Worm (Caenorhabditis elegans) whole organism, L4 larva: ENCODE data around the gene lin-12.

Source experiments
- R02D3.7 ChIP-seq: fragments of 150-350 bp; sonication (generic microtip); optimal IDR thresholded peaks from 3 replicates; lab custom pipeline; 2014; ENCODE audit warnings: missing biosample characterization, missing genetic modification characterization
- aha-1 ChIP-seq: fragments of 150-350 bp; peaks from one replicate; lab custom pipeline; 2014; ENCODE audit warnings: missing biosample characterization, missing genetic modification characterization
- ceh-44 ChIP-seq: fragments of 200-800 bp; sonication (Bioruptor generic); IDR thresholded peaks from 2 replicates; pipeline ENCODE4 v1.3.6; 2022; ENCODE audit warnings: missing genetic modification reagents, missing genetic modification characterization, missing compliant biosample characterization
- fos-1 ChIP-seq: fragments of 150-350 bp; optimal IDR thresholded peaks from 2 replicates; lab custom pipeline; 2014; ENCODE audit warnings: missing biosample characterization, missing genetic modification characterization
- lin-39 ChIP-seq: fragments of 150-350 bp; optimal IDR thresholded peaks from 2 replicates; lab custom pipeline; 2014; ENCODE audit warnings: missing biosample characterization, missing genetic modification reagents, missing genetic modification characterization
- lsy-2 ChIP-seq, 2 experiments: fragments of 150-350 bp in 1 of 2; sonication (generic microtip) in 1 of 2; optimal IDR thresholded peaks; 2 replicates each; lab custom pipeline; 2014 to 2017; ENCODE audit warnings: missing biosample characterization in 2 of 2, missing genetic modification characterization in 2 of 2
- mdl-1 ChIP-seq, 2 experiments: fragments of 150-350 bp in 1 of 2; sonication (generic microtip) in 1 of 2; optimal IDR thresholded peaks; 2 replicates each; lab custom pipeline; 2014 to 2017; ENCODE audit warnings: missing biosample characterization in 2 of 2, missing genetic modification characterization in 2 of 2
- nhr-28 ChIP-seq: fragments of 150-350 bp; optimal IDR thresholded peaks from 2 replicates; lab custom pipeline; 2014; ENCODE audit warnings: missing biosample characterization, missing genetic modification characterization
- skn-1 ChIP-seq: fragments of 150-350 bp; optimal IDR thresholded peaks from 2 replicates; lab custom pipeline; 2014; ENCODE audit warnings: missing biosample characterization, missing genetic modification characterization

DNA sequence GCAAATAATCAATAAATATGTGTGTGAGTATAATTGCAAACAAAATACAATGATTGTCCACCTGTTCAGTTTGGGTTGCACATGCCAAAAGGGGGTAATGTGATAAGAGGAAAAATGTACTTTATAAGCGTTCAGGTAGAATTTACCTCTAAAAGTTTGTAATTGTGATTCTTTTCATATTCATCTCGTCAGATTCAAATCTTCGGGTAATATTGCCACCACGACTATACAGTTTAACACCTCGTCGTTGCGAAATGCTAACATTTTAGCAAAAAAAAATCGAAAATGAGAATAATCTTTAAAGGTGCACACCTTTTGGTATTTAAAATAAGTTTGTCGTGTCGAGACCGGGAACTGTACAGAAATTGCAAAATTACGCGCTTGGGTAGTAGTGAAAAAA, 28.1 kb downstream of the lin-12 start, which contains the start of gene nac-2:
- TF ChIP-seq ceh-44 (GFP tag; lab: Robert Waterston, UW) (no peak), lsy-2 (tag; optimal IDR thresholded peaks at IDR 0.05; lab: Kevin White, UChicago) (no peak), skn-1 (tag; lab: Kevin White, UChicago) (no peak), fos-1 (tag; lab: Kevin White, UChicago) (no peak), aha-1 (tag; lab: Kevin White, UChicago) (no peak), nhr-28 (tag; lab: Kevin White, UChicago) (no peak), lin-39 (tag; lab: Kevin White, UChicago) (no peak), R02D3.7 (tag; lab: Kevin White, UChicago) (no peak), mdl-1 (tag; optimal IDR thresholded peaks at IDR 0.05; lab: Kevin White, UChicago) (no peak)
